Worm (Caenorhabditis elegans) whole organism, early embryonic: Measurements from ENCODE around the gene F36F12.2.

ENCODE experiments used
- B0310.2 ChIP-seq: sonication (generic microtip); optimal IDR thresholded peaks from 2 replicates; lab custom pipeline; 2016; ENCODE audit warnings: mild to moderate bottlenecking, missing genetic modification characterization, missing compliant biosample characterization
- ama-1 ChIP-seq: fragments of 150-350 bp; optimal IDR thresholded peaks from 2 replicates; lab custom pipeline; 2014
- ceh-13 ChIP-seq: fragments of 200-800 bp; sonication (Bioruptor generic); optimal IDR thresholded peaks from 2 replicates; lab custom pipeline; 2018; ENCODE audit warnings: mild to moderate bottlenecking, missing genetic modification characterization, missing compliant biosample characterization
- ceh-36 ChIP-seq: sonication (generic microtip); optimal IDR thresholded peaks from 2 replicates; lab custom pipeline; 2016; ENCODE audit warnings: missing genetic modification characterization, inconsistent platforms, missing compliant biosample characterization
- flt-1 ChIP-seq: fragments of 200-800 bp; sonication (Bioruptor generic); IDR thresholded peaks from 2 replicates; pipeline ENCODE4 v1.3.6; 2022; ENCODE audit warnings: missing genetic modification characterization, missing compliant biosample characterization
- hmbx-1 ChIP-seq: sonication (generic microtip); optimal IDR thresholded peaks from 2 replicates; lab custom pipeline; 2016; ENCODE audit warnings: mild to moderate bottlenecking, missing genetic modification characterization, missing compliant biosample characterization
- scrt-1 ChIP-seq: fragments of 200-800 bp; sonication (Bioruptor generic); IDR thresholded peaks from 2 replicates; pipeline ENCODE4 v1.3.6; 2022; ENCODE audit warnings: missing genetic modification characterization, missing compliant biosample characterization
- sea-1 ChIP-seq: fragments of 200-800 bp; sonication (Bioruptor generic); conservative IDR thresholded peaks from 2 replicates; pipeline ENCODE4 v1.3.6; 2022; ENCODE audit warnings: missing genetic modification characterization, missing compliant biosample characterization
- tra-4 ChIP-seq: sonication (generic microtip); optimal IDR thresholded peaks from 2 replicates; lab custom pipeline; 2017; ENCODE audit warnings: missing genetic modification characterization, missing compliant biosample characterization

DNA sequence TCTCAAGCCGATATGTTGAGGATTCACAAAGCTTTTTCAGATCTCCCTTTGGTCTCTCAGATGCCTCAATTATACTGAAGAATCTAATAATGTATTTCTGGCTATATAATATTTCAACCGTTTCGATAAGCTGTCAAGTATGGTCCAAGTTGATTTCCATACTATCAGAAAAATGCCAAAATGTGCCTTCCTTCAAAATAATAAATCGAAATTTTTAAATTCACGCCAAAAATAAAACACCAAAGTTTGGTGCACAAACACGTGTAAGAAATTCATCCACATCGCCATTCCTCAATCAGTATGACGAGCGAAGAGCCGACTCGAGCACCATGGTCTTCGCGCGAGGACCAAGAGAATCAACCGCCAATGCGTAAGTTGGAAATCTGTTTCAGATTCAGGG is 24.4 kb upstream of the F36F12.2 start, which contains the start of gene F22F7.11:
- no peak for TF ChIP-seq sea-1 (GFP tag; lab: Robert Waterston, UW)
- no peak for TF ChIP-seq hmbx-1 (tag; lab: Kevin White, UChicago)
- TF ChIP-seq B0310.2 (tag; lab: Kevin White, UChicago) = no peak
- no peak for TF ChIP-seq ama-1
- no peak for TF ChIP-seq ceh-36 (tag; lab: Kevin White, UChicago)
- TF ChIP-seq scrt-1 (GFP tag; lab: Robert Waterston, UW) = no peak
- TF ChIP-seq flt-1 (GFP tag; lab: Robert Waterston, UW) = no peak
- no peak for TF ChIP-seq tra-4 (tag; lab: Kevin White, UChicago)
- no peak for TF ChIP-seq ceh-13
